Worm (Caenorhabditis elegans) whole organism, L4/young adult: ENCODE data around the gene vang-1.

Experiments used
- W03F9.2 ChIP-seq: fragments of 150-350 bp; optimal IDR thresholded peaks from 2 replicates; lab custom pipeline; 2014; ENCODE audit warnings: missing biosample characterization, missing genetic modification characterization
- dao-5 ChIP-seq: sonication (generic microtip); optimal IDR thresholded peaks from 2 replicates; lab custom pipeline; 2016; ENCODE audit warnings: missing genotype, missing genetic modification characterization, moderate library complexity, missing compliant biosample characterization
- him-1 ChIP-seq: sonication (generic microtip); optimal IDR thresholded peaks from 2 replicates; lab custom pipeline; 2016; ENCODE audit warnings: missing genotype, missing genetic modification reagents, missing genetic modification characterization, missing compliant biosample characterization

vang-1 gene

DNA sequence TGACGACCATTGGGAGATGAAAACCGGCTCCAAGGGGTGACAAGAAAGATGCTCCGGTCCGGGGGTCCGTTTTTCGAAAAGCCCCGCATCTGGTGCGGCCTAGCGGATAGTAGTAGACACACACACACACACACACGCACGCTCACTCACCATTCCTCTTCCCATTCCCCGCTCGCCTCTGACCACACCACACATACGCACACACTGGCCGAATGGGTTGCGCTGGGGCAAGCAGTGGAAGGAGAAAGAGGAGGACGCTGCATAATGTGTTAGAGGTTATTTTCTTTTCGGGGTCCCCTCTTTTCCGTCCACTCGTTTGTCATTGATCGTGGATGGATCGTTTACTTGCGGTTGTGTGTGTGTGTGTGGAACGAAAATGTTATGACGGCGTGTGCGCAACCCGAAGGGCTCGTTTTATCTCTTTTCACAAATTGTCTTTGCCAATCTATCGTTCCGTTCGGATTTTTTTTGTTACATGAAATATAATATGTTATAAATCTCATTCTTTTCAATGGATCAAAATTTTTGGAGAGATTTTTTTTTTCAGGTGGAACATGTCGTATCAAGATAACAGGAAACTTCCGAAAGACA is at the start of gene vang-1:
TSS of gene vang-1 (plus strand) at position 541 of the 591 bp plus-strand sequence.
- no peak for TF ChIP-seq W03F9.2 (tag; lab: Kevin White, UChicago)
- no peak for TF ChIP-seq him-1
- no peak for TF ChIP-seq dao-5 (tag; lab: Kevin White, UChicago)

DNA sequence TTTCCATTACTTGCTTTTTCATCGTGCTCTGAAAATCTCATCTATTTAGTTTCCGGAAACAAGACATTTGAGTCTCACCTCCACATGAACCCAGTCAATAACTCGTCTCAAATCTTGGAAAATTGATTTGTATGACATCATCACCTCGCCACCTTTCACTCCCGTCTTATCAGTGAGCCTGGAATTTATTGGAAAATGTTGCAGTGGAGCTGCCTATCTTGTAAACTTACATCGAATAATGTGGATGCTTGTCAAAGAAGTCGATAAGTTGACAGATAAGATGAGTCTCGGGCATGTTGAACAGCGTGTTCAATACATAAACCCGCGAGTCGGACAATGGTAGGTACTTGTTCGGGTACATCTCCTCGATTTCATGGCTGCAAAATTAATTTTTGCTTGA is 48.9 kb upstream of the vang-1 start:
- TF ChIP-seq him-1 (no peak), dao-5 (tag; lab: Kevin White, UChicago) (no peak), W03F9.2 (tag; lab: Kevin White, UChicago) (no peak)

DNA sequence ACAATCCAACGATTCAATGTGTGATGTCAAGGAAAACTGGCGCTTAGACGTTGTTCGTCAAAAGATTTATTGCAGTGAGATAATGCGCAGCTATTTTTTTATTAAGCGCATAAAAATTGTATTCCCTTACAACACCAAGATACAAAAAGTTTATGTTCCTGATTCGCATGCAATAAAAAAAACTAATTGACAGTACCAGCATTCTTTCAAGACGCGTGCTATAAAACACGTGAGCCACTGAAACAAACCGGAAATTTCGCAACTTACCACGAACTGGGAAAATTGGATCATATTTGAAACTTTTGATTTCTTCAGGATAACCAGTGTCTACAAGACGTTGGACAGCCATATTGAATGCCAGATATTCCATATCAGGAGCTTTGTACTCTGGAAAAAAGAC is 48.2 kb upstream of the vang-1 start:
- TF ChIP-seq dao-5 (tag; lab: Kevin White, UChicago) (no peak), W03F9.2 (tag; lab: Kevin White, UChicago) (no peak), him-1 (no peak)

DNA sequence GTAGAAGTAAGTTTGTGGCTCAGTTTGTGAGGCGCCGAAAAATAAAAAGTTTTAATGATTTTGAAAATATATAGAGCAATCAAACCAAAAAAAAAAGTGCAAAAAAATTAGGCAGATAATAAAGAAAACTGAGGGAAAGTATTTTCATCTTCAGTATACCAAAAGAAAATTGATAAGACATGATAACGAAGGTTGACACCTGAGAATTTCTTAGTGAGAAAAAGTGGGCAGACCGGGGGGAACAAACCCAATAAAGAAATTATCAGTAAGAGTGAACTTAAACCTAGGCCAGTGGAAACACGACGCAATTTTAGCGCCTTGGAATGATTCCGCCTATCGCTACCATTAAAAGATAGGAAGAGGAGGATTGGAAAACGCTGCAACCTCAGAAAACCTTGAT is 47.0 kb upstream of the vang-1 start:
- TF ChIP-seq dao-5 (tag; lab: Kevin White, UChicago): no peak
- TF ChIP-seq him-1: no peak
- TF ChIP-seq W03F9.2 (tag; lab: Kevin White, UChicago): no peak

DNA sequence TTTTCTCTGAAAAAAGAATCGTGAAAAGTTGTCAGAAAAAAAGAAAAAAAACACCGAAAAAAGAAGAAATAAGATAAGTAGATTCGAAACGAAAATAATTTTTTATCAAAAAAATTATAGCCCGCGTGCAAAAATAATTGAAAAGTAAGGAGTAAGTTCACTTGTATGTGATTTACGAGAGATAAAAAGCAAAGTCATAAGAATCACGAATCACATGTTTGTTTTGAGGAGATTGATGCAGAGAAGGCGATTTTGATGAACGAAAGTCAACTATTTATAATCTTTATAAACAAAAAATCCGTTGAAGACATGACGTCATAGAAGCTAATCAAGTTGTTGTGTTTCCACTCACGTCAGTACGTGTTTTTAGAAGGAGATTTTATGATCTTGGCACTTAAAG is 45.4 kb upstream of the vang-1 start, which contains the start of gene Y71H10B.1:
TSS of gene Y71H10B.1 (minus strand) at position 6 of the 400 bp plus-strand sequence.
- no peak for TF ChIP-seq him-1
- no peak for TF ChIP-seq W03F9.2 (tag; lab: Kevin White, UChicago)
- TF ChIP-seq dao-5 (tag; lab: Kevin White, UChicago): no peak

DNA sequence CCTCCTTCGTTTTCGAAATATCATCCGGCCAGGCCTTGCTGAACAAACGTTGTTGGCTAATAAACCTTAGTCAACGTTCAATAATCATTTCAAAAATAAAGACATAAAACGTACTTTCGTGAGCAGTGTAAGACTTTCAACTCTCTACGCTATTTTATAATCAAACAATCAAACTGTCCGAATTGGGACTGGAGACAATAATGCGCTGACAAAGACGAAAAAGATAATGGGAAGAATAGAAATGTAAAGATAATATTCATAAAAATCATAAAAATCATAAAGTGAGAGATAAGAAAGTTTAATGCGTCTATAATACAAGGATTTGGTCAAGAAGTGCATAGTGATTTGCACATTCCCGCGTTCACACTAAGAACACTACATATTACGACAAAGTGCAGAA is 43.9 kb upstream of the vang-1 start:
- no peak for TF ChIP-seq W03F9.2 (tag; lab: Kevin White, UChicago)
- TF ChIP-seq dao-5 (tag; lab: Kevin White, UChicago): no peak
- no peak for TF ChIP-seq him-1

DNA sequence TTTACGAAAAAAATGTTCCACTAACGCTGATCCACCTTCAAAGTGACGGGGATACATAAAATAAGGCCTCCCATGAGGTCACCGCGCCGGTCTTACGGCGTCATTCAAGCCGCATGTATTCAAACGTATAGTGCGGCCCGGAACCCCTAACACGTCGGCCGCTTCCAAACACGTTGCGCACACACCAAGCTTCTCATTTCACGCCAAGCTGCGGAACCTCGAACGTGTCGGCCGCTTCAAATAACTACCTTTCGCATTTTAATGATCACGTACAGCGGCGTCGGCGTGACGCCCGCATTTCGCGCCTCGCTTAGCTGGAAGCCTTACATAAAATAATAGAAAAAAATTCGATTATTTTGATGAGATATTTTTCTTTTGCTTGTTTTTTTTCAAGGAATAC is 42.1 kb upstream of the vang-1 start:
- no peak for TF ChIP-seq W03F9.2 (tag; lab: Kevin White, UChicago)
- no peak for TF ChIP-seq him-1
- no peak for TF ChIP-seq dao-5 (tag; lab: Kevin White, UChicago)

DNA sequence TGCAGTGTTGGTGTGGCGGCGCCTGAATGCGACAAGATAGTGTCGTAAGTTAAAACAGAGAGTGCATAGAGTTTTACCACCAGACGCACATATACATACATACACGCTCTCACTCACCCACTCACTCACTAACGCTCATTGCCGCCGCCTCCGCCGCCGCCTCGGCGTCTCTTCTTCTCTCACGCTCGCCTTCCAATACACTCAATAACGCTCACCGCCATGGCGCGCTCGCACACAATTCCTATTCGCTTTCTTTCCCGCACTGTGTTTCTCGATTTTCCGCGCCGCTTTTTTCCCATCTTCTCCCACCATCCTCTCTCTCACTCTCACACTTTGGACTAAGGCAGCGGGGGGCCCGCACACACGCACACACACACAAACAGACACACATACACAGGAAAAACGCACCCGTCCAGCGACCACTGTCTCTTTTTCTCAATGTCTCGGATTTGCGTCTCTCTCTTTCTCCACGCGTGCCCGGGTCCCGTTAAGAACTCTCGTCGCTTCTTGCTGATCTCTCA is 33.2 kb upstream of the vang-1 start, which contains the start of gene kin-29:
TSS of gene kin-29 (minus strand) at position 51 of the 521 bp plus-strand sequence.
- peak; percentile 79 for TF ChIP-seq him-1
- peak; percentile 51 for TF ChIP-seq W03F9.2 (tag; lab: Kevin White, UChicago)
- TF ChIP-seq dao-5 (tag; lab: Kevin White, UChicago): peak; percentile 47

DNA sequence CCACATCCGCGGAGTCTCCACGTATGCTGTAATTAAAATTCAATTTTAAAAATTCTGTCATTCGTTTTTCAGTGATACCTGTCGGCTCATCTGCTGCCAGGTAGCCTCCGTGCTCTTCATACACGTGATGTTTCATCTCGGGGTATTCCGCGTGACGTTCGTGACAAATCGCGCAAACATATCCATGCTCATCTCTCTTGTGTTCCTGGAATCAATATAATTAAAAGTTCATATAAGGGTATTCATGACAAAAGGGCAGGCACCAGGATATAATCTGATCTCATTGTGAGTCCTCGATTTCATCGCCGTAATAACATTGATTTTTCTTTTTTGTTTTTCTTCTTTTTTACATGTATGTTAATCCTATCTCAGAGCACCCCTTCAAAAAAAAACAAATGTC is 31.7 kb upstream of the vang-1 start:
- no peak for TF ChIP-seq W03F9.2 (tag; lab: Kevin White, UChicago)

DNA sequence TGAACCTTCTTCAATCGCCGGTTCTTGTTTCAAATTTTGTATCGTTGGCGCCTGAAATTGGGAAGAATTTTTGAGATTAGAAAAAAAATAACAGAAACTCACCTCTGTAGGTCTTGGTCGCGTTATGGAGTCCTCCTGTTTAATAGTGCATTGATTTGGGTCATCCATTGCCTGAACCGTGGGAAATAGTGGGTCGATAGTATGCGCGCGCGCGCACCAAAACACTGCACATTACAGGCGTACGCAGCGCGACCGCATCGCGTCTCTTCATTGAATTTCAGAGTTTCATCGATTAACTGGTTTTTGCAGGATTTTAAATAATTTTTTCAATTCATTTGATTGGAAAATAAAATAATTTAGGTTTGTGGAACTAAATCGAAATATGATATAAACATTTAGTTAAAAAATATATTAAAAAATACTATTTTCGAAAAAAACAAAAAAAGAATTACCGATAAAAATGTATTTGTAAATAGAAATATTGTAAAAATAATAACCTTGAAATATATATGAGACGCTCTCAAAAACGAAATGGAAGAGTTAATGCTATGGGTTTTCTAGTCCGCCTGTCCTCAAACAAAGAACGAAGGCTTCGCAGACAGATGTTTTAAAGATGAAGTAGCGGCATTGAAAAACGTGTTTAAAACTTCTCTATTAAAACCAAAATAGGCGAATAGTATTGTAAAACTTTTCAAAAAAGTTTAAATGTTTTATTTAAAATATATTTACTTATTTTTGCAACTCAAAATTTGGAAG is 28.4 kb upstream of the vang-1 start, which contains the start of gene tra-4:
TSS of gene tra-4 (minus strand) at position 534 of the 756 bp plus-strand sequence.
- TF ChIP-seq dao-5 (tag; lab: Kevin White, UChicago) (no peak), W03F9.2 (tag; lab: Kevin White, UChicago) (peak; percentile 60), him-1 (no peak)

DNA sequence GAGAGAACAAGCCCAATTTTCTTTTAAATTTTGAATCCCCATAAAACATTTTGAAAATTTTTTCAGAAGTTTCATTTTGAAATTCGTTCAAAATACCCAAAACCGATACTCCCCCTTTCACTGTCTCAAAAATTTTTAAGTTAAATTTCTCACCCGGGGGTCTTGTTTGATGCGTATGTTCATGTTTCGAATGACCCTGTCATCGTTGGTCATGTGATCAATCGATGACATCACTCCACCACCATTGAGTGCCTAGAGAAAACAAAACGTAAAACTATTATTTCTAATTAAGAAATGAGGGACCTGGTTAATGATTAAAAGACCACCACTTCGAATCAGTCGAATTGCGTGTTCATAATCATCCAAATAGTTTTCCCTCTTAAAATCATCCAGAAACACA is 27.3 kb upstream of the vang-1 start:
- TF ChIP-seq him-1: no peak
- TF ChIP-seq dao-5 (tag; lab: Kevin White, UChicago): no peak
- no peak for TF ChIP-seq W03F9.2 (tag; lab: Kevin White, UChicago)

DNA sequence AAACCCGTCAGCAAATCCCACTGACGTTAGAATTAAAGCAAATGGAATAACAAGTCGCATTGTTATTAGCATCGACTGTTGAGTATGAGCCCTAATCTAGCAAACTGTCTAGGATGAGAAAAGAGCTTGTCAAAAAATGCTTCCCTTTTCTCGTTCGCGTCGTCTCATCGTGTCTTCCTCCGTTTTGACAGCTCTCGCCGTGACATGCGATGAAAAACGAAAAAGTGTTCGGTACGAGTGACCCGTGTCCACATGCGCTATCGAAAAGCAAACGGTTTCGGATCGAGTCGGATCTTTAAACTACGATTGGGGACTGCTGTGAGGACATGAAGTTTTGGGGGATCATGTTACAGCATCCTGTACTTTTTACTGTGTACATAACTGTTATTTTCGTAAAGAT is 23.3 kb upstream of the vang-1 start, which contains the start of gene comt-1:
TSS of gene comt-1 (minus strand) at position 101 of the 400 bp plus-strand sequence.
- TF ChIP-seq him-1 (no peak), W03F9.2 (tag; lab: Kevin White, UChicago) (no peak), dao-5 (tag; lab: Kevin White, UChicago) (no peak)

DNA sequence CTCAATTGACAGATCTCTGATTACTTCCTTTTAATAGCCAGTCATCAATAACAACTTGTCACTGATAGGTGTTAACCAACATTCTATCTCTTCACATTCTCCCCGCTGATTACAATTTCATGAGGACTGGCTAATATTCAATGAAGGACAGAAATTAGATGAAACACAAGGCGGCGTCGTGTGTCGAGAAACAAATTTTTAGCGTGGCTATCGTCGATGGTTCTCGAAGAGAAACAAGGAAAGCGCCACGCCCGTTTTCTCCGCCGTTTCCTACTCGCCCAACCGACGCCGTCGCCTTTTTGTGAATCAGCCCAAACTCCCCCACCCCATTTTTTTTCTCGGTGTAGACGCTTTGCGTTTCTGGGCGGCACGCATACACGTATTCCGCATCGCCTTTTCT is 21.7 kb upstream of the vang-1 start, which contains the start of gene F53B3.6:
TSS of gene F53B3.6 (plus strand) at position 284 of the 400 bp plus-strand sequence.
- TF ChIP-seq him-1: no peak
- no peak for TF ChIP-seq W03F9.2 (tag; lab: Kevin White, UChicago)
- TF ChIP-seq dao-5 (tag; lab: Kevin White, UChicago): no peak
